Fruit fly (Drosophila melanogaster) whole organism, pupa: ENCODE measurements around the gene sens.

ENCODE experiments used
- CG12605 ChIP-seq: fragments of 200-800 bp; sonication (Bioruptor generic); IDR thresholded peaks from 2 replicates; pipeline ENCODE4 v1.3.6; 2022; ENCODE audit warnings: missing biosample characterization, missing genetic modification characterization
- CG13204 ChIP-seq: fragments of 200-800 bp; sonication (Bioruptor generic); optimal IDR thresholded peaks from 2 replicates; lab custom pipeline; 2018; ENCODE audit warnings: missing biosample characterization, mild to moderate bottlenecking, missing genetic modification characterization, moderate library complexity
- CG32121 ChIP-seq: fragments of 200-800 bp; sonication (Bioruptor generic); IDR thresholded peaks from 2 replicates; pipeline ENCODE4 v1.3.6; 2022; ENCODE audit warnings: missing biosample characterization, missing genetic modification characterization
- CG8159 ChIP-seq: fragments of 200-800 bp; sonication (Bioruptor generic); optimal IDR thresholded peaks from 3 replicates; lab custom pipeline; 2018; ENCODE audit warnings: missing biosample characterization, mild to moderate bottlenecking, missing genetic modification characterization, moderate library complexity
- CG9948 ChIP-seq: fragments of 200-800 bp; sonication (Bioruptor generic); optimal IDR thresholded peaks from 2 replicates; lab custom pipeline; 2018; ENCODE audit warnings: missing biosample characterization, mild to moderate bottlenecking, missing genetic modification characterization, moderate library complexity
- EcR ChIP-seq: fragments of 200-800 bp; sonication (Bioruptor generic); optimal IDR thresholded peaks from 3 replicates; lab custom pipeline; 2019; ENCODE audit warnings: missing biosample characterization, missing genetic modification characterization, mild to moderate bottlenecking, moderate library complexity, missing genetic modification reagents
- Ets98B ChIP-seq: fragments of 200-800 bp; sonication (Bioruptor generic); IDR thresholded peaks from 2 replicates; pipeline ENCODE4 v1.3.6; 2022; ENCODE audit warnings: missing biosample characterization, missing genetic modification characterization
- Pif1B ChIP-seq: fragments of 200-800 bp; sonication (Bioruptor generic); optimal IDR thresholded peaks from 3 replicates; lab custom pipeline; 2016; ENCODE audit warnings: missing biosample characterization, missing genetic modification characterization
- Snoo ChIP-seq: fragments of 200-800 bp; sonication (Bioruptor generic); optimal IDR thresholded peaks from 3 replicates; lab custom pipeline; 2017; ENCODE audit warnings: missing biosample characterization, mild to moderate bottlenecking, missing genetic modification characterization, inconsistent platforms
- gl ChIP-seq: fragments of 200-800 bp; sonication (Bioruptor generic); optimal IDR thresholded peaks from 2 replicates; lab custom pipeline; 2018; ENCODE audit warnings: missing biosample characterization, mild to moderate bottlenecking, missing genetic modification characterization

DNA sequence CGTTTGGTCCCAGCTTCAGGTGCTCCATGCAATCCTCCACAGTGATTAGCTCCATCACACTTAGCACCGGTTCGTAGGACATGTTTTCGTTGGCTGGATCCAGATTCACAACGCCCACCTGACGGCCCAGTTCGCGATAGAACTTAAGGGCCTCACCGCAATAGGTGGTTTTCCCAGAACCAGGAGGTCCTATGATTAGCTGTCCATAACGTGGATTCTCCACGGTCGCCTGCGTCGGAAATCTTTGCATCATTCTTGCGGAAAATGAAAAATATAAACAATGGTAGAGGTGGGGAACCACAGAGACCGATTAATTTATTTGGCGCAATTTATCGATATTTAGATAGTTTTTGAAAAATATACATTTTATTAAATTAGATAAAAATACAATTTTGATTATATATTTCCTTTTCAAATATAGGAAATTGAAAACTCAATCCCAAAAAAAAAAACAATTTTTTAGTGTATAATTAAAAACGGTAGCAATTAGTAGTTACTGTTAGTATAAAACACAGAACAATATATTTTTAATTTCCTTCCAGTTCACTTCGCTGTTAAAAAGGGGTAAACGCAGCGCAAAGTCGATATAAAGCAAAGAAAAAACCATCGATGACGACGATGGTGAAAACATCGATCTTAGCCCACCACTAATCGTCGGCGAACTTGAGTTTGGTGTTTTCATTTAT lies 11.4 kb upstream of the sens start, which contains the start of the genes CG10222 and flr:
- TF ChIP-seq CG13204 (GFP tag; lab: Kevin White, UChicago): no peak
- TF ChIP-seq EcR (GFP tag; lab: Kevin White, UChicago): no peak
- peak; percentile 17; the same call in 1 of the 2 replicates for TF ChIP-seq CG32121 (GFP tag; lab: Robert Waterston, UW)
- TF ChIP-seq Ets98B (GFP tag; lab: Robert Waterston, UW): no peak
- TF ChIP-seq gl (tag; lab: Kevin White, UChicago): no peak
- TF ChIP-seq CG12605: no peak
- TF ChIP-seq Snoo (tag; lab: Kevin White, UChicago): no peak
- TF ChIP-seq Pif1B: no peak
- no peak for TF ChIP-seq CG9948 (tag; lab: Kevin White, UChicago)
- TF ChIP-seq CG8159 (tag; lab: Kevin White, UChicago): peak; percentile 39
